Fruit fly (Drosophila melanogaster) whole organism: ENCODE data around the gene ND-13A.

Source experiments
- CG8478 ChIP-seq: fragments of >200 bp; optimal IDR thresholded peaks from 2 replicates; lab custom pipeline; 2018; ENCODE audit warnings: inconsistent platforms
- Dll ChIP-seq: fragments of >200 bp; optimal IDR thresholded peaks from 2 replicates; lab custom pipeline; 2017
- pan ChIP-seq: fragments of >200 bp; optimal IDR thresholded peaks from 2 replicates; lab custom pipeline; 2017
- psq ChIP-seq: fragments of >200 bp; optimal IDR thresholded peaks from 2 replicates; lab custom pipeline; 2017
- usp ChIP-seq: fragments of >200 bp; optimal IDR thresholded peaks from 2 replicates; lab custom pipeline; 2017; ENCODE audit warnings: missing biosample characterization, missing genetic modification characterization, mixed read lengths

DNA sequence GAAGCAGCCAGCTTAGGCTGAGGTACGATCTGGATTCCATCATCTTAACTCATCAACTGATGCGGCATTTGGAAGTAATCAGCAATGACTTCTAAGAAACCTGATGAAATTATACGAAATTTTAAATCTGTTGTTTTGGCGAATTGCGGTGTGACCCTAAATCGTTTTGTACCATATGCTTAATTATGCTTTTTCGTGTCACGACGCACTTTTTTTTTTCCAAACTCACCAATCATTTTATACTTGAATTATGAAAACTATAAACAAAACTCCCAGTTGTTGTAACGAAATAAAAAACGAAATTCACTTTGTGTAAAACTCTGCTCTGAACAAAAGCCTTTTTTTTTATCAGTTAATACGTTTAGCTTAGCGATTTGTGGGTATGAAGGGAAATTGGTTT is 42.0 kb downstream of the ND-13A start, which contains the start of gene Nepl3:
- TF ChIP-seq Dll (lab: Kevin White, UChicago) (no peak), psq (no peak), usp (no peak), CG8478 (lab: Kevin White, UChicago) (no peak), pan (lab: Kevin White, UChicago) (no peak)
